Worm (Caenorhabditis elegans): Measurements from ENCODE around the gene tsp-8.

DNA sequence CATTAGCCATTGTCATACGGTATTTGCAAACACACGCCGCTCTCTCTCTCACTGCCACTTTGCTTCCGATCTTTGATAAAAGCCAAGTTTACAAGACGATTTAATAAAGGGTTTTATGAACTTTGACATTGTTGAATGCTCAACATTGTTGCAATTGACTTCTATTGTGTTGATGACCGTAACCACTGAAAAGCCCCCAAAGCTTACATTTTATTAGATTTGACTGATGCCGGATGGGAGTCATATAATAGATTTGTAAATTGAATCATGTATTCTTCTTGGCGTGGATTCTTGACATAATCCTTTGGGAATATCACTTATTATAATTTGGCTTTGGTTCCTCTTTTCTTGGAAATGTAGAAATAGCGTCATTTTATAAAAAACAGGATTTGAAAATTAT, 33.4 kb downstream of the tsp-8 start:
- no peak for TF ChIP-seq mbf-1 (tag; optimal IDR thresholded peaks at IDR 0.05)
- no peak for TF ChIP-seq nhr-23 (tag; optimal IDR thresholded peaks at IDR 0.05)
- no peak for TF ChIP-seq egl-27 (tag; optimal IDR thresholded peaks at IDR 0.05)
- no peak for TF ChIP-seq skn-1 (tag; optimal IDR thresholded peaks at IDR 0.05)

Data from whole organism, L2 larva.